Worm (Caenorhabditis elegans) whole organism, L3 larva: Measurements from ENCODE around the gene srz-63.

ENCODE experiments used
- R02D3.7 ChIP-seq: fragments of 150-350 bp; optimal IDR thresholded peaks from 2 replicates; lab custom pipeline; 2014; ENCODE audit warnings: missing biosample characterization, missing genetic modification characterization
- ZK546.5 ChIP-seq: sonication (generic microtip); optimal IDR thresholded peaks from 2 replicates; lab custom pipeline; 2017; ENCODE audit warnings: missing biosample characterization, missing genetic modification characterization
- ama-1 ChIP-seq: fragments of 150-350 bp; optimal IDR thresholded peaks from 2 replicates; lab custom pipeline; 2018
- ceh-16 ChIP-seq: sonication (generic microtip); optimal IDR thresholded peaks from 2 replicates; lab custom pipeline; 2017; ENCODE audit warnings: missing biosample characterization, missing genetic modification characterization
- ceh-28 ChIP-seq: fragments of 150-350 bp; optimal IDR thresholded peaks from 2 replicates; lab custom pipeline; 2014; ENCODE audit warnings: missing biosample characterization, missing genetic modification reagents, missing genetic modification characterization
- ceh-82 ChIP-seq: fragments of 150-350 bp; optimal IDR thresholded peaks from 2 replicates; lab custom pipeline; 2014; ENCODE audit warnings: missing biosample characterization, missing genetic modification characterization
- daf-12 ChIP-seq: fragments of 150-350 bp; optimal IDR thresholded peaks from 2 replicates; lab custom pipeline; 2014; ENCODE audit warnings: missing biosample characterization, missing genetic modification reagents, missing genetic modification characterization
- egl-27 ChIP-seq: sonication (generic microtip); optimal IDR thresholded peaks from 4 replicates; lab custom pipeline; 2017; ENCODE audit warnings: missing biosample characterization, missing genetic modification reagents, missing genetic modification characterization
- elt-2 ChIP-seq: sonication (generic microtip); optimal IDR thresholded peaks from 2 replicates; lab custom pipeline; 2016; ENCODE audit warnings: missing genetic modification reagents, mild to moderate bottlenecking, missing genetic modification characterization, missing compliant biosample characterization
- elt-3 ChIP-seq, 3 experiments: fragments of 150-350 bp in 1 of 3; sonication (generic microtip) in 2 of 3; optimal IDR thresholded peaks; 2 replicates in 2 of 3; 4 replicates in 1 of 3; lab custom pipeline; 2014 to 2017; ENCODE audit warnings: missing biosample characterization in 3 of 3, missing genetic modification characterization in 3 of 3
- fkh-10 ChIP-seq: sonication (generic microtip); optimal IDR thresholded peaks from 2 replicates; lab custom pipeline; 2017; ENCODE audit warnings: missing biosample characterization, missing genetic modification reagents, missing genetic modification characterization
- fkh-2 ChIP-seq: fragments of 150-350 bp; optimal IDR thresholded peaks from 2 replicates; lab custom pipeline; 2014; ENCODE audit warnings: missing biosample characterization, missing genetic modification reagents, missing genetic modification characterization
- fos-1 ChIP-seq: fragments of 150-350 bp; optimal IDR thresholded peaks from 2 replicates; lab custom pipeline; 2014; ENCODE audit warnings: missing biosample characterization, missing genetic modification characterization
- hmg-11 ChIP-seq: sonication (generic microtip); optimal IDR thresholded peaks from 2 replicates; lab custom pipeline; 2016; ENCODE audit warnings: missing genetic modification characterization, missing compliant biosample characterization
- jun-1 ChIP-seq: fragments of 150-350 bp; optimal IDR thresholded peaks from 2 replicates; lab custom pipeline; 2014; ENCODE audit warnings: missing biosample characterization, missing genetic modification reagents, missing genetic modification characterization
- mdl-1 ChIP-seq: fragments of 150-350 bp; optimal IDR thresholded peaks from 2 replicates; lab custom pipeline; 2014; ENCODE audit warnings: missing biosample characterization, missing genetic modification characterization
- mml-1 ChIP-seq: fragments of 150-350 bp; sonication (generic microtip); optimal IDR thresholded peaks from 3 replicates; lab custom pipeline; 2014; ENCODE audit warnings: missing biosample characterization, missing genetic modification characterization
- nfya-1 ChIP-seq: sonication (generic microtip); optimal IDR thresholded peaks from 2 replicates; lab custom pipeline; 2017; ENCODE audit warnings: missing genetic modification characterization, mild to moderate bottlenecking, missing compliant biosample characterization, antibody characterized with exemption, moderate library complexity; ENCODE audit not compliant: insufficient read depth
- nhr-12 ChIP-seq: fragments of 150-350 bp; optimal IDR thresholded peaks from 2 replicates; lab custom pipeline; 2014; ENCODE audit warnings: missing biosample characterization, missing genetic modification characterization
- nhr-23 ChIP-seq: fragments of 150-350 bp; optimal IDR thresholded peaks from 2 replicates; lab custom pipeline; 2014; ENCODE audit warnings: missing biosample characterization, missing genetic modification reagents, missing genetic modification characterization
- nhr-28 ChIP-seq: fragments of 150-350 bp; optimal IDR thresholded peaks from 2 replicates; lab custom pipeline; 2014; ENCODE audit warnings: missing biosample characterization, missing genetic modification characterization
- nhr-43 ChIP-seq: sonication (generic microtip); optimal IDR thresholded peaks from 2 replicates; lab custom pipeline; 2016; ENCODE audit warnings: mild to moderate bottlenecking, missing genetic modification characterization, missing compliant biosample characterization; ENCODE audit not compliant: poor library complexity, severe bottlenecking
- nhr-67 ChIP-seq: fragments of 150-350 bp; optimal IDR thresholded peaks from 2 replicates; lab custom pipeline; 2014; ENCODE audit warnings: missing biosample characterization, missing genetic modification characterization
- nhr-76 ChIP-seq: fragments of 150-350 bp; sonication (generic microtip); optimal IDR thresholded peaks from 5 replicates; lab custom pipeline; 2014; ENCODE audit warnings: missing biosample characterization, missing genetic modification characterization
- nhr-77 ChIP-seq: fragments of 150-350 bp; optimal IDR thresholded peaks from 2 replicates; lab custom pipeline; 2014; ENCODE audit warnings: missing biosample characterization, missing genetic modification characterization
- pha-4 ChIP-seq: fragments of 150-350 bp; optimal IDR thresholded peaks from 2 replicates; lab custom pipeline; 2014; ENCODE audit warnings: missing biosample characterization, missing genetic modification reagents, missing genetic modification characterization
- pqm-1 ChIP-seq: fragments of 150-350 bp; optimal IDR thresholded peaks from 2 replicates; lab custom pipeline; 2017; ENCODE audit warnings: missing biosample characterization, missing genetic modification characterization, inconsistent platforms
- sea-2 ChIP-seq: fragments of 150-350 bp; sonication (generic microtip); optimal IDR thresholded peaks from 4 replicates; lab custom pipeline; 2014; ENCODE audit warnings: missing biosample characterization, missing genetic modification reagents, missing genetic modification characterization
- snpc-4 ChIP-seq: fragments of 150-350 bp; optimal IDR thresholded peaks from 2 replicates; lab custom pipeline; 2014; ENCODE audit warnings: missing biosample characterization, missing genetic modification characterization
- tbx-2 ChIP-seq: sonication (generic microtip); optimal IDR thresholded peaks from 2 replicates; lab custom pipeline; 2016; ENCODE audit warnings: mild to moderate bottlenecking, missing genetic modification characterization, missing compliant biosample characterization
- zag-1 ChIP-seq: fragments of 150-350 bp; optimal IDR thresholded peaks from 2 replicates; lab custom pipeline; 2014; ENCODE audit warnings: missing biosample characterization, missing genetic modification characterization
- ztf-11 ChIP-seq: fragments of 150-350 bp; optimal IDR thresholded peaks from 2 replicates; lab custom pipeline; 2014; ENCODE audit warnings: missing biosample characterization, missing genetic modification characterization
- ztf-4 ChIP-seq: fragments of 150-350 bp; optimal IDR thresholded peaks from 2 replicates; lab custom pipeline; 2014; ENCODE audit warnings: missing biosample characterization, missing genetic modification characterization

Gene srz-63

DNA sequence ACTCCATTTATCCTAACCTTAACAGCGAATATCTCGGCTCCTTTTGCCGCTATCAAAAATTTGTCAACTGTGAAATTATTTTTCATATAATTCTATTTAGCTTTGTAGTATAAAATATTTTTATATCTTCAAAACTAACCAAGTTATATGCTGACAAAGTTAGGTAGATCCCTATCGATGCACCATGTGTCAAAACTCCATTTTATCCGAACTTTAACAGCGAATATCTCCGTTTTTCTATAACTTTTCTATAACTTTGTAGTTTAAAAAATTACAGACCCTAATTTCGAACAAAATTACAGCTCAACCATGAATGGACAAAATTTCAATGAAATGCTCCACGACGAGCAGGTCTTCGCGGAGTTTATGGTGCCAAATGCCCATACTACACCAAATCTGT lies 17.3 kb downstream of the srz-63 start, which contains the start of gene Y57G7A.2:
Y57G7A.2 (plus strand) TSS at position 301 of the 400 bp plus-strand sequence.
- TF ChIP-seq pha-4 (no peak), fos-1 (no peak), pqm-1 (tag; lab: Kevin White, UChicago) (no peak), ztf-11 (tag; lab: Kevin White, UChicago) (no peak), ama-1 (lab: Kevin White, UChicago) (no peak), ZK546.5 (tag; lab: Kevin White, UChicago) (no peak), mdl-1 (tag; lab: Kevin White, UChicago) (no peak), jun-1 (tag; lab: Kevin White, UChicago) (no peak), daf-12 (tag; lab: Kevin White, UChicago) (no peak), ceh-82 (tag; lab: Kevin White, UChicago) (no peak), ztf-4 (tag; lab: Kevin White, UChicago) (no peak), ceh-16 (tag; lab: Kevin White, UChicago) (no peak), nhr-28 (tag; lab: Kevin White, UChicago) (no peak), sea-2 (no peak), fkh-2 (tag; lab: Kevin White, UChicago) (no peak), hmg-11 (tag; lab: Kevin White, UChicago) (no peak), R02D3.7 (no peak), elt-2 (tag; lab: Kevin White, UChicago) (no peak), nhr-12 (tag; lab: Kevin White, UChicago) (no peak), nhr-43 (no peak)

- TF ChIP-seq nhr-23 (tag; lab: Kevin White, UChicago) (peak; percentile 23), pha-4 (peak; percentile 31), elt-3 (tag; optimal IDR thresholded peaks at IDR 0.05; lab: Kevin White, UChicago) (no peak), nhr-28 (tag; lab: Kevin White, UChicago) (no peak)
These were observed 18.7 kb downstream of the srz-63 start for ce11 chrII:1297044-1297696.

- peak; percentile 41 for TF ChIP-seq pqm-1 (tag; lab: Kevin White, UChicago)
- no peak for TF ChIP-seq nhr-23 (tag; lab: Kevin White, UChicago)
- TF ChIP-seq fkh-10 (GFP tag; lab: Kevin White, UChicago), result no peak
- TF ChIP-seq nhr-76, result no peak
- no peak for TF ChIP-seq jun-1 (tag; lab: Kevin White, UChicago)
- TF ChIP-seq pha-4, result peak; percentile 46
- peak; percentile 65 for TF ChIP-seq elt-2 (tag; lab: Kevin White, UChicago)
- TF ChIP-seq ceh-28, result no peak
These were observed 19.2 kb downstream of the srz-63 start for ce11 chrII:1297697-1298093.

DNA sequence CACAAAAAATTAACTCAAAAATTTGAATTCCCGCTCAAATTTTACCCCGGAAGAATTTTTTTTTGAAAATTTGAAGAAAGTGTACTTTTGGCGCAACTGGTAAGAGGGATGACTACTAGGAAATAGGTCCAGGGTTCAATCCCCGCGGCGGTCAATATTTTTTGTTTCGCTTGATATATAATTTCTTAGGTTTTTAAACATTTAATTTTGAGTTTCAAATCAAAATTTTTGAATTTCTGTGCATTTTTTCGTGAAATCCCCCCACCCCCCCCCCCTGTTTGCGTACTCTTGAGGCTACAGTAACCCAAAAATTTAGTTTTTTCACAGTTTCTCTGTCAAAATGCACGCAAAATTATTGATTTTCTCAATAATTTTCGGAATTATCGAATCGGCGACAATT lies 19.7 kb downstream of the srz-63 start, which contains the start of gene Y57G7A.1:
Y57G7A.1 (plus strand) TSS at position 301 of the 400 bp plus-strand sequence.
- no peak for TF ChIP-seq nhr-23 (tag; lab: Kevin White, UChicago)

ce11 chrII:1301554-1301953 lies 23.1 kb downstream of the srz-63 start, which contains the start of gene glb-31:
Gene glb-31 (minus strand): TSS chrII:1301654.
- TF ChIP-seq ztf-4 (tag; lab: Kevin White, UChicago) (no peak), nhr-23 (tag; lab: Kevin White, UChicago) (no peak), snpc-4 (tag; lab: Kevin White, UChicago) (no peak), nhr-43 (no peak), daf-12 (tag; lab: Kevin White, UChicago) (no peak), ama-1 (lab: Kevin White, UChicago) (no peak)
- TF ChIP-seq, all 47 proteins: peak for 0

ce11 chrII:1306036-1306435 lies 27.6 kb downstream of the srz-63 start, which contains the start of gene emc-2:
Gene emc-2 (minus strand): TSS chrII:1306136.
- no peak for TF ChIP-seq pha-4
- no peak for TF ChIP-seq egl-27 (tag; lab: Kevin White, UChicago)
- no peak for TF ChIP-seq elt-2 (tag; lab: Kevin White, UChicago)
- no peak for TF ChIP-seq nhr-67 (tag; lab: Kevin White, UChicago)
- no peak for TF ChIP-seq nfya-1 (tag; lab: Kevin White, UChicago)
- TF ChIP-seq tbx-2, result no peak
- no peak for TF ChIP-seq nhr-77 (tag; lab: Kevin White, UChicago)
- no peak for TF ChIP-seq elt-3 (tag; optimal IDR thresholded peaks at IDR 0.05; lab: Kevin White, UChicago)
- TF ChIP-seq nhr-43, result no peak
- no peak for TF ChIP-seq ztf-4 (tag; lab: Kevin White, UChicago)
- no peak for TF ChIP-seq pqm-1 (tag; lab: Kevin White, UChicago)
- no peak for TF ChIP-seq zag-1 (tag; lab: Kevin White, UChicago)
- no peak for TF ChIP-seq mml-1 (tag; lab: Kevin White, UChicago)
- TF ChIP-seq ztf-11 (tag; lab: Kevin White, UChicago), result no peak
- TF ChIP-seq, all 47 proteins: peak for 0
